Fruit fly (Drosophila melanogaster): ENCODE measurements around the gene CG13300.

dm6 chr3L:6359205-6359604 is 7.0 kb upstream of the CG13300 start:
- TF ChIP-seq sim (GFP tag; IDR thresholded peaks at IDR 0.05) (no peak), Side (GFP tag; optimal IDR thresholded peaks at IDR 0.05) (no peak), kay (GFP tag; optimal IDR thresholded peaks at IDR 0.05) (no peak), H15 (GFP tag; IDR thresholded peaks at IDR 0.05) (no peak), Six4 (GFP tag; optimal IDR thresholded peaks at IDR 0.05) (no peak), nerfin-1 (tag; optimal IDR thresholded peaks at IDR 0.05) (no peak), Hmx (GFP tag; optimal IDR thresholded peaks at IDR 0.05) (no peak), rib (GFP tag; IDR thresholded peaks at IDR 0.05) (no peak), Dbx (GFP tag; IDR thresholded peaks at IDR 0.05) (no peak), fd102C (GFP tag; optimal IDR thresholded peaks at IDR 0.05) (no peak), pho (GFP tag; optimal IDR thresholded peaks at IDR 0.05) (no peak), Lhr (GFP tag; optimal IDR thresholded peaks at IDR 0.05) (no peak)
